Worm (Caenorhabditis elegans): ENCODE data around the gene Y14H12A.1.

- TF ChIP-seq him-1 (tag; optimal IDR thresholded peaks at IDR 0.05): no peak
- no peak for TF ChIP-seq W03F9.2 (tag; optimal IDR thresholded peaks at IDR 0.05)
Measured at ce11 chrII:3952368-3952767, 40.6 kb upstream of the Y14H12A.1 start.

Measured in whole organism, L4/young adult.